Fruit fly (Drosophila melanogaster) whole organism, pupa: Measurements from ENCODE around the gene CG17292.

Source experiments
- CG10348 ChIP-seq: fragments of 200-800 bp; sonication (Bioruptor generic); IDR thresholded peaks from 2 replicates; pipeline ENCODE4 v1.3.6; 2022; ENCODE audit warnings: missing biosample characterization, missing genetic modification characterization
- CG12605 ChIP-seq: fragments of 200-800 bp; sonication (Bioruptor generic); IDR thresholded peaks from 2 replicates; pipeline ENCODE4 v1.3.6; 2022; ENCODE audit warnings: missing biosample characterization, missing genetic modification characterization
- CG13204 ChIP-seq: fragments of 200-800 bp; sonication (Bioruptor generic); optimal IDR thresholded peaks from 2 replicates; lab custom pipeline; 2018; ENCODE audit warnings: missing biosample characterization, mild to moderate bottlenecking, missing genetic modification characterization, moderate library complexity
- CG14655 ChIP-seq: fragments of 200-800 bp; sonication (Bioruptor generic); optimal IDR thresholded peaks from 3 replicates; lab custom pipeline; 2017; ENCODE audit warnings: mild to moderate bottlenecking, missing biosample characterization, missing genetic modification reagents, missing genetic modification characterization
- CG15710 ChIP-seq: fragments of 200-800 bp; sonication (Bioruptor generic); optimal IDR thresholded peaks from 2 replicates; lab custom pipeline; 2018; ENCODE audit warnings: missing biosample characterization, mild to moderate bottlenecking, missing genetic modification characterization, moderate library complexity
- CG17806 ChIP-seq: fragments of 200-800 bp; sonication (Bioruptor generic); optimal IDR thresholded peaks from 2 replicates; lab custom pipeline; 2018; ENCODE audit warnings: missing biosample characterization, mild to moderate bottlenecking, missing genetic modification characterization, moderate library complexity
- CG32121 ChIP-seq: fragments of 200-800 bp; sonication (Bioruptor generic); IDR thresholded peaks from 2 replicates; pipeline ENCODE4 v1.3.6; 2022; ENCODE audit warnings: missing biosample characterization, missing genetic modification characterization
- CG34367 ChIP-seq: fragments of 200-800 bp; sonication (Bioruptor generic); optimal IDR thresholded peaks from 2 replicates; lab custom pipeline; 2018; ENCODE audit warnings: missing biosample characterization, mild to moderate bottlenecking, missing genetic modification characterization
- CG4496 ChIP-seq: fragments of 200-800 bp; sonication (Bioruptor generic); IDR thresholded peaks from 3 replicates; pipeline ENCODE4 v1.3.6; 2022; ENCODE audit warnings: missing biosample characterization, missing genetic modification characterization
- CG8159 ChIP-seq: fragments of 200-800 bp; sonication (Bioruptor generic); optimal IDR thresholded peaks from 3 replicates; lab custom pipeline; 2018; ENCODE audit warnings: missing biosample characterization, mild to moderate bottlenecking, missing genetic modification characterization, moderate library complexity
- CG8301 ChIP-seq: fragments of 200-800 bp; sonication (Bioruptor generic); optimal IDR thresholded peaks from 2 replicates; lab custom pipeline; 2018; ENCODE audit warnings: missing biosample characterization, mild to moderate bottlenecking, missing genetic modification characterization
- CG9948 ChIP-seq: fragments of 200-800 bp; sonication (Bioruptor generic); optimal IDR thresholded peaks from 2 replicates; lab custom pipeline; 2018; ENCODE audit warnings: missing biosample characterization, mild to moderate bottlenecking, missing genetic modification characterization, moderate library complexity
- D1 ChIP-seq: fragments of 200-800 bp; sonication (Bioruptor generic); optimal IDR thresholded peaks from 2 replicates; lab custom pipeline; 2018; ENCODE audit warnings: missing biosample characterization, mild to moderate bottlenecking, missing genetic modification characterization, moderate library complexity
- EcR ChIP-seq: fragments of 200-800 bp; sonication (Bioruptor generic); optimal IDR thresholded peaks from 3 replicates; lab custom pipeline; 2019; ENCODE audit warnings: missing biosample characterization, missing genetic modification characterization, mild to moderate bottlenecking, moderate library complexity, missing genetic modification reagents
- Ets98B ChIP-seq: fragments of 200-800 bp; sonication (Bioruptor generic); IDR thresholded peaks from 2 replicates; pipeline ENCODE4 v1.3.6; 2022; ENCODE audit warnings: missing biosample characterization, missing genetic modification characterization
- Pif1A ChIP-seq: fragments of 200-800 bp; sonication (Bioruptor generic); optimal IDR thresholded peaks from 3 replicates; lab custom pipeline; 2016; ENCODE audit warnings: missing biosample characterization, missing genetic modification characterization
- Pif1B ChIP-seq: fragments of 200-800 bp; sonication (Bioruptor generic); optimal IDR thresholded peaks from 3 replicates; lab custom pipeline; 2016; ENCODE audit warnings: missing biosample characterization, missing genetic modification characterization
- Snoo ChIP-seq: fragments of 200-800 bp; sonication (Bioruptor generic); optimal IDR thresholded peaks from 3 replicates; lab custom pipeline; 2017; ENCODE audit warnings: missing biosample characterization, mild to moderate bottlenecking, missing genetic modification characterization, inconsistent platforms
- fd96Ca ChIP-seq: fragments of 200-800 bp; sonication (Bioruptor generic); IDR thresholded peaks from 3 replicates; pipeline ENCODE4 v1.3.6; 2022; ENCODE audit warnings: missing biosample characterization, missing genetic modification characterization
- gl ChIP-seq: fragments of 200-800 bp; sonication (Bioruptor generic); optimal IDR thresholded peaks from 2 replicates; lab custom pipeline; 2018; ENCODE audit warnings: missing biosample characterization, mild to moderate bottlenecking, missing genetic modification characterization
- rn ChIP-seq: fragments of 200-800 bp; sonication (Bioruptor generic); IDR thresholded peaks from 2 replicates; pipeline ENCODE4 v1.3.6; 2022; ENCODE audit warnings: missing biosample characterization, missing genetic modification characterization

Gene CG17292

DNA sequence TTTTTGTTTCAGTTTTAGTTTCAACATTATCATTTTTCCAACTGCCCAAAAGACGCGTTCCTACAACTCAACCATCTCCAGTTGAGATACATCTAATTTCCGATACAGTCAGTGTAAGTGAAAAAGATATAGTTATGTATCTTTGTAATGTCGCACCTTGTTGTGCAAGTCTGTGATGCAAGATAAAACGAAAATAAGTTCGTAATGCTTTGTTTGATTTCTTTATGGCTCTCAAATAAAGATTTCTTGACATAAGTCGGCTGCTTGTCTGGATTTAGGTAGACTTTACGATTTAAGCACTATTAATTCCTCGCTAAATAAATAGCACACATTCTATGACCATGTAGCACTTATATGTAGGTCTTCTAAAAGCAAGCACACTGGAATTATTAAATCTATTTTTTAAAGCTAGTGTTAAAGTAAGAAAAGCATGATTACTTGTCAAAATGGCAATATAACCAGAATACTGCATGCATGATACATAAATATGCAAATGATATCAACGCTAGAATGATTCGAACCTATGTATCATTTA, 14.8 kb downstream of the CG17292 start:
- TF ChIP-seq Snoo (tag; lab: Kevin White, UChicago) (no peak), CG14655 (GFP tag; lab: Kevin White, UChicago) (no peak), CG17806 (tag; lab: Kevin White, UChicago) (no peak), Pif1B (GFP tag; lab: Kevin White, UChicago) (no peak), CG9948 (no peak), Pif1A (GFP tag; lab: Kevin White, UChicago) (no peak), EcR (GFP tag; lab: Kevin White, UChicago) (no peak), CG32121 (no peak), D1 (tag; lab: Kevin White, UChicago) (no peak), Ets98B (GFP tag; lab: Robert Waterston, UW) (no peak)

DNA sequence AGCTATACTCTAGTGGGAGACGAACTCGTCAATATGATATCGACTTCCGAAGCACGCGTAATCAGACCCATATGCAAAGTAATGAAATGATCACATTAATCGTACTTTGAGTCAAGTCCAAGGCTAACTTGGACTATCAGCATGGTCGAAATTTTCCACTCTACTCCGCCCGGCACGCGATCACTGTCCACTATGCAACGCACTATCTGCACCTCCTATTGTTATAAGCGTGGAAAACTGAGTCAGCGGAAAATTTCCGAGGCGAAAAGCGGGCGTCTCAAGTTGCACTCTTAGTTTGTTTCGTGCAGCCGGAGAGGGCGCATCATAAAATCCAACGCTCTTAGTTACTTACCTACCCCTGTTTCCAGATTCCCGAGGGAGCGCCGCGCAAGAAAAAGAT, 15.6 kb downstream of the CG17292 start:
- TF ChIP-seq Ets98B (GFP tag; lab: Robert Waterston, UW) (no peak), CG32121 (no peak), CG8301 (tag; lab: Kevin White, UChicago) (no peak), EcR (GFP tag; lab: Kevin White, UChicago) (no peak), Snoo (tag; lab: Kevin White, UChicago) (no peak), CG9948 (no peak), CG15710 (tag; lab: Kevin White, UChicago) (no peak), CG10348 (GFP tag; lab: Robert Waterston, UW) (no peak), CG8159 (tag; lab: Kevin White, UChicago) (no peak), fd96Ca (GFP tag; lab: Robert Waterston, UW) (no peak), CG4496 (GFP tag; lab: Robert Waterston, UW) (no peak), Pif1B (GFP tag; lab: Kevin White, UChicago) (no peak), CG13204 (GFP tag; lab: Kevin White, UChicago) (no peak), CG12605 (no peak)
- TF ChIP-seq, all 21 proteins: peak for 0

DNA sequence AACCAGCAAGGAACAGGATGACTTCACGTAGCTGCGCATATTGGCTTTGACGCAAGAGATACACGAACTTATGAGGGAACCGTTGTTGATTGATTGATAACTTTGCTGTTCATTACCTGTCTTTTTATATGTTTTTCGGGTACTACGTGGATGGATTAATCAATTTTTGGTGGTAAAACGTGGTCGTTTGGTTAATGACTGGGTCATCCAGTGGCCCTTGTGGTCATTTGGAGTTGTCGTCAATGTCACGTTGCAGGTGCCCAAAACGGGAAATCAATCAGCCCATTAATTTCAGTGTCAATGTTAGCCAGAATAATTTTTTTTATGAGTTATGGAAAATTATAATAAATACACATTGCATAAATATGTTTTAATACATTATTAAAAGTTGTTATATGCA, 19.0 kb downstream of the CG17292 start, which contains the start of gene CG42819:
TSS of gene CG42819 (minus strand) at position 101 of the 400 bp plus-strand sequence.
- TF ChIP-seq CG13204 (GFP tag; lab: Kevin White, UChicago) (no peak), rn (no peak), CG32121 (no peak), EcR (GFP tag; lab: Kevin White, UChicago) (no peak), D1 (tag; lab: Kevin White, UChicago) (no peak), Pif1A (GFP tag; lab: Kevin White, UChicago) (no peak), CG10348 (GFP tag; lab: Robert Waterston, UW) (no peak), CG17806 (tag; lab: Kevin White, UChicago) (no peak), CG12605 (no peak), Ets98B (GFP tag; lab: Robert Waterston, UW) (no peak)

DNA sequence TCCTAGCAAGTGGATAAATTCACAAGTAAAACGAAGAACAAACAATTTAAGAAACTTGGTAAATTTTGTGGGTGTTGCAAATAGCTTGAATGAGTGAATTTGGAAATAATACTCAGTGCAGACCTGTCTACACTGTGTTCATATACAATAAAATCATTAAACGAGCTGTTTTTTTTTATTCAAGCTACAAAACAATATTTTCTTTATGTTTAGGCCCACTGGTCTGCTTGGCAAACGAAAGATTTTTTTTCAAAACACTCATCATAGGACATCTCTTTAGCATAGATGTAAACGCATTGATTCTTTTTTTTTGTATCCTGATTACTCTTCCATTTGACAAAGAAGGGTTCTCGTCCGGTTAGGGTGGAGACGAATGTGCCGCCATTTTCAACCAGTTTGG, 22.0 kb downstream of the CG17292 start, which contains the start of gene CG42820:
TSS of gene CG42820 (minus strand) at position 101 of the 400 bp plus-strand sequence.
- TF ChIP-seq CG14655 (GFP tag; lab: Kevin White, UChicago) (no peak), Pif1B (GFP tag; lab: Kevin White, UChicago) (no peak), Ets98B (GFP tag; lab: Robert Waterston, UW) (no peak), gl (tag; lab: Kevin White, UChicago) (no peak), CG8159 (tag; lab: Kevin White, UChicago) (no peak)
- TF ChIP-seq, all 21 proteins: peak for 0

DNA sequence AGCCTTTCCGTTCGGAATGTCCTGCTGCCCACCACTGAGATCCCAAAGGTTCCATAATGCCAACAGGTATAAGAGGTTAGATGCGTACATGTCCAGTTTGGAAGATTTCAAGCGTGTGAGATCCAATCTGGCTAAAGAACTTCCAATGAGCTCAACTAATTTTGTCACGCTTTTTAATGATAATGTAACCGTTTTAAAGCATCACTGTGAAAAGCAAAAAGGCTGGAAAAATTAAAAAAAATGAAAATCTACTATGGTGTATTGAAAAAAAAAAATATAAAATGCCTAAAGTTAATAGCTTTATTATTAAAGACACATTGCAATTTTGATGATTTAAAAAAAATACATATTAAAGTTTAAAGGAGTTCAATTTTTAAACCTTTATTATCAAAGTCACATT, 22.9 kb downstream of the CG17292 start, which contains the start of gene Acp29AB:
TSS of gene Acp29AB (minus strand) at position 101 of the 400 bp plus-strand sequence.
- TF ChIP-seq CG12605 (no peak), CG8159 (tag; lab: Kevin White, UChicago) (no peak), gl (tag; lab: Kevin White, UChicago) (no peak), CG34367 (tag; lab: Kevin White, UChicago) (no peak), CG17806 (tag; lab: Kevin White, UChicago) (no peak)

DNA sequence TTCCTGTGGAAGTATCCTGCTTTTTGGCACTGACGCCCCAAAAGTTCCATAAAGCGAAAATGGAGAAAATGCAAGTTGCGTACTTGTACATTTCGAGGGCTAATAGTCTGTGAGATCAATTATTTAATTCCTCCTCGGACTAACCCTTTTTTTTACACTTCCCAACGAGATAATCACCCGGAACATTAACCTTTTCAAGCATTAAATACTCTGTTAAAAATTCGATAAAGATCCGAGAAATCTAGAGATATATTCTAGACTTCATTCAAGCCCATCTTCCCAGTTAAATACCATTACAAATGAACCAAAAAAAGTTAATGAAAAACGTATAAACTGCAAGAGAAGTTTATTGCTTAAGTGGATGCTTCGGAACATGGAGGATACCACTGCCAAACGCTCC, 23.9 kb downstream of the CG17292 start, which contains the start of gene lectin-29Ca:
TSS of gene lectin-29Ca (minus strand) at position 101 of the 400 bp plus-strand sequence.
- TF ChIP-seq CG15710 (tag; lab: Kevin White, UChicago) (no peak), Snoo (tag; lab: Kevin White, UChicago) (no peak), CG34367 (tag; lab: Kevin White, UChicago) (no peak), D1 (tag; lab: Kevin White, UChicago) (no peak), CG14655 (GFP tag; lab: Kevin White, UChicago) (no peak), CG10348 (GFP tag; lab: Robert Waterston, UW) (no peak), CG8301 (tag; lab: Kevin White, UChicago) (no peak), CG12605 (no peak), CG32121 (no peak), CG8159 (tag; lab: Kevin White, UChicago) (no peak)
- TF ChIP-seq, all 21 proteins: peak for 0

DNA sequence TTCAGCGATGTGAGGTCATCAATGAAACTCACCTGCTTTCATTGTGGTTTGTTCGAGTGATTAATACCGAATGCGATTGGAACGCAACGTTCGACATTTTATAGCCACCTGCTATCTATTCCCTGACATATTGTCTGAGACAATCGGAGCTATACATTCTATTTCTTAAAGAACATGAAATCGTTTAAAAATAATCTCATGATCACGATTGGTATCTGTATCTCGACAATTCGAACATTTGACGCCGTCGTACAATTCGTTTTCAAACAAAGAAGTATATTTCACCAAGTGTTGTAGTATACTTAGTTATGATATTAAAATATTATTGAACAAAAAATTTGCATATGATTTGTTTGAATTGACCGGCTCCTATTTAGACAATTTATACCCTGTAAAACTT, 24.6 kb downstream of the CG17292 start, which contains the start of gene Peritrophin-15b:
TSS of gene Peritrophin-15b (minus strand) at position 101 of the 400 bp plus-strand sequence.
- TF ChIP-seq CG17806 (tag; lab: Kevin White, UChicago): no peak
- TF ChIP-seq CG14655 (GFP tag; lab: Kevin White, UChicago): no peak
- TF ChIP-seq Pif1B (GFP tag; lab: Kevin White, UChicago): no peak
- TF ChIP-seq CG34367 (tag; lab: Kevin White, UChicago): no peak
- TF ChIP-seq CG12605: no peak
- no peak for TF ChIP-seq CG9948
- no peak for TF ChIP-seq gl (tag; lab: Kevin White, UChicago)
